Fruit fly (Drosophila melanogaster): ENCODE data around the gene CG4582.

The CG4582 gene

DNA sequence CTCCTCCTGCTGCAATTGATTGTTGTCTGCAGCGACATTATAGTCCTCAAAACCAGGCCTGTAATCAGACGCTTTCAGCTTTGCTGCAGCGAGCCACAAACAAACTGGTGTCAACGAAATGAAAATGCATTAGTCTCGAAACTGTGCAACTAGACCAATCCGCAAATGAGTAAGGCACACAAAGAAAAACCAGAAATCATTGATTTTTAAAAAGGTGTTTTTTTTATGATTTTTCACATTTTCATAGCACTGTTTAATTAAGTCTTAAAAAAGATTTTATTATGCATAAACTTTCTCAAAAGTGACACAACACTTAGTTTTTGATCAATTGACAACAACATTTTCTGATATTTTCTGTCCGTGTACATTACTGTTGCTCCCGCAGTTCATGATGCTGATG is at the start of gene CG4582:
TSS of gene CG4582 (minus strand) at position 101 of the 400 bp plus-strand sequence.
- TF ChIP-seq usp (GFP tag; optimal IDR thresholded peaks at IDR 0.05) (no peak), GATAd (GFP tag; optimal IDR thresholded peaks at IDR 0.05) (no peak), CG9705 (GFP tag; optimal IDR thresholded peaks at IDR 0.05) (no peak), sv (GFP tag; optimal IDR thresholded peaks at IDR 0.05) (no peak), brk (GFP tag; optimal IDR thresholded peaks at IDR 0.05) (no peak), Sp1 (GFP tag; optimal IDR thresholded peaks at IDR 0.05) (no peak), Mio (GFP tag; optimal IDR thresholded peaks at IDR 0.05) (no peak), fru (GFP tag; optimal IDR thresholded peaks at IDR 0.05) (no peak), Jra (GFP tag; optimal IDR thresholded peaks at IDR 0.05) (no peak), dl (GFP tag; optimal IDR thresholded peaks at IDR 0.05; ENCODE audit: insufficient read depth in 1 of 2, partially characterized antibody in 2 of 2) (no peak), woc (GFP tag; optimal IDR thresholded peaks at IDR 0.05) (no peak), sage (GFP tag; optimal IDR thresholded peaks at IDR 0.05) (no peak), N (GFP tag; optimal IDR thresholded peaks at IDR 0.05) (no peak)

DNA sequence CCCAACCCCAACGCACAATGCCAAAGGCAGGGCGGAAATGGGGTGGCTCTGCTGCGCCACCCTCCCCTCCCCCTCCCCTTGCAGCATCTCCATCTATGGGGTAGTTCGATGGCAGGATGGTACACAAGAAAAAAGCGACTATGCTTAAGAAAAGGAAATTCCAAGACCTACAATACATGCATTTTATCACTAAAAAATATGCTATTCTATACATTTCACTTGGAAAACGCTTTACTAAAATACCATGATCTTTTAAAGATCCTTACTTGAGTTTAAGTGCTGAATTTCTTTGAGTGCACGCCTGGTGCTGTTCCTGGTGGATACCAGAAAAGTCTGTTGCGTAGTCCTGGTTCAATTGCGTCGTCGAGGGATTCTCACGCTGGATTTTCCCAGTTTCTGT is 48.1 kb upstream of the CG4582 start:
- TF ChIP-seq woc (GFP tag; optimal IDR thresholded peaks at IDR 0.05), result peak; percentile 23
- TF ChIP-seq dmrt93B (GFP tag; optimal IDR thresholded peaks at IDR 0.05), result peak; percentile 23
- TF ChIP-seq HLH106 (tag; optimal IDR thresholded peaks at IDR 0.05), result peak; percentile 56
- peak; percentile 59 for TF ChIP-seq fru (GFP tag; optimal IDR thresholded peaks at IDR 0.05)
- peak; percentile 51 for TF ChIP-seq sv (GFP tag; optimal IDR thresholded peaks at IDR 0.05)
- TF ChIP-seq GATAd (GFP tag; optimal IDR thresholded peaks at IDR 0.05), result no peak
- peak; percentile 52 for TF ChIP-seq br (GFP tag; optimal IDR thresholded peaks at IDR 0.05)
- TF ChIP-seq Hnf4 (GFP tag; optimal IDR thresholded peaks at IDR 0.05), result peak; percentile 17
- no peak for TF ChIP-seq Vsx2 (GFP tag; optimal IDR thresholded peaks at IDR 0.05; ENCODE audit: partially characterized antibody)
- no peak for TF ChIP-seq Hr83 (GFP tag; optimal IDR thresholded peaks at IDR 0.05; ENCODE audit: poor library complexity, severe bottlenecking)
- peak; percentile 68 for TF ChIP-seq h (GFP tag; optimal IDR thresholded peaks at IDR 0.05)
- TF ChIP-seq Sp1 (GFP tag; optimal IDR thresholded peaks at IDR 0.05), result peak; percentile 47
- no peak for TF ChIP-seq jim (GFP tag; optimal IDR thresholded peaks at IDR 0.05)
- peak; percentile 39 for TF ChIP-seq OdsH (GFP tag; optimal IDR thresholded peaks at IDR 0.05)
- TF ChIP-seq foxo (GFP tag; optimal IDR thresholded peaks at IDR 0.05), result peak in 1 of 2 experiments; percentile 65
- TF ChIP-seq tai (GFP tag; optimal IDR thresholded peaks at IDR 0.05), result no peak
- TF ChIP-seq psq (GFP tag; optimal IDR thresholded peaks at IDR 0.05), result peak; percentile 11
- no peak for TF ChIP-seq Abd-B (GFP tag; optimal IDR thresholded peaks at IDR 0.05)
- TF ChIP-seq rgr (GFP tag; optimal IDR thresholded peaks at IDR 0.05), result peak; percentile 56
- TF ChIP-seq ey (GFP tag; optimal IDR thresholded peaks at IDR 0.05), result peak; percentile 54

DNA sequence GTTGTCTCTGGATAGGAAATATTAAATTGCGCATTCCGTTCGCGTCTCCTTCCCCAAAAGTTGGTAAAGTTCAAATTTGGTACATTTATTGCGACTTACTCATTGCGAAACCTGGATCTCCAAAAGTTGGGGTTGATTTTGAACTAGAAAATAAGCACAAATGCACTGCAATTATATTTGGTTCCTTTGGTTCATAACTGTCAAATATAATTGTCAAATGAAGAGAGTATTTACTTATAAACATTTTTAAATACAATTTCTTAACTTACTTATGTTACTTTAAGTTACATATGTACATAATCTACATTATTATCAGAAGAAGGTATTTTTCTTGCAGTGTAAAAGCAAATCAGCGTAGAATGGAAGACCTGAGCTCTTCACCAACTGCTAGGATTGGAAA is 47.6 kb upstream of the CG4582 start:
- no peak for TF ChIP-seq fru (GFP tag; optimal IDR thresholded peaks at IDR 0.05)
- no peak for TF ChIP-seq CrebA (GFP tag; optimal IDR thresholded peaks at IDR 0.05; ENCODE audit: borderline replicate concordance)
- no peak for TF ChIP-seq woc (GFP tag; optimal IDR thresholded peaks at IDR 0.05)
- TF ChIP-seq pan (optimal IDR thresholded peaks at IDR 0.05), result no peak
- no peak for TF ChIP-seq h (GFP tag; optimal IDR thresholded peaks at IDR 0.05)
- TF ChIP-seq N (GFP tag; optimal IDR thresholded peaks at IDR 0.05), result no peak
- no peak for TF ChIP-seq Rel (GFP tag; optimal IDR thresholded peaks at IDR 0.05)
- TF ChIP-seq Rel (tag; optimal IDR thresholded peaks at IDR 0.05), result no peak
- no peak for TF ChIP-seq Abd-B (GFP tag; optimal IDR thresholded peaks at IDR 0.05)
- no peak for TF ChIP-seq Sp1 (GFP tag; optimal IDR thresholded peaks at IDR 0.05)
- no peak for TF ChIP-seq Mio (GFP tag; optimal IDR thresholded peaks at IDR 0.05)

- TF ChIP-seq CG9705 (GFP tag; optimal IDR thresholded peaks at IDR 0.05) (no peak), Hr83 (GFP tag; optimal IDR thresholded peaks at IDR 0.05; ENCODE audit: poor library complexity, severe bottlenecking) (no peak), fru (GFP tag; optimal IDR thresholded peaks at IDR 0.05) (no peak), rgr (GFP tag; optimal IDR thresholded peaks at IDR 0.05) (no peak), N (GFP tag; optimal IDR thresholded peaks at IDR 0.05) (no peak), dsf (GFP tag; optimal IDR thresholded peaks at IDR 0.05; ENCODE audit: borderline replicate concordance) (no peak), Dfd (GFP tag; optimal IDR thresholded peaks at IDR 0.05) (no peak), brk (GFP tag; optimal IDR thresholded peaks at IDR 0.05) (no peak)
These were observed 45.7 kb upstream of the CG4582 start for dm6 chr3R:25628657-25629056.

Data from whole organism, wandering third instar larva.